Worm (Caenorhabditis elegans) whole organism, young adult: ENCODE results near the gene Y55F3BR.2.

Experiments
- D2030.7 ChIP-seq: fragments of 200-800 bp; sonication (Bioruptor generic); IDR thresholded peaks from 2 replicates; pipeline ENCODE4 v1.3.6; 2022; ENCODE audit warnings: missing genetic modification reagents, missing genetic modification characterization, missing compliant biosample characterization
- F23B12.7 ChIP-seq: sonication (generic microtip); optimal IDR thresholded peaks from 2 replicates; lab custom pipeline; 2017; ENCODE audit warnings: missing genetic modification characterization, mild to moderate bottlenecking, missing compliant biosample characterization, antibody characterized with exemption, moderate library complexity; ENCODE audit not compliant: insufficient read depth
- F33H1.4 ChIP-seq: fragments of 200-800 bp; sonication (Bioruptor generic); IDR thresholded peaks from 2 replicates; pipeline ENCODE4 v1.3.6; 2022; ENCODE audit warnings: missing genetic modification reagents, missing genetic modification characterization, missing compliant biosample characterization
- F49E8.2 ChIP-seq: sonication (generic microtip); optimal IDR thresholded peaks from 3 replicates; lab custom pipeline; 2017; ENCODE audit warnings: missing genetic modification characterization, mild to moderate bottlenecking, missing compliant biosample characterization, antibody characterized with exemption, moderate library complexity; ENCODE audit not compliant: insufficient read depth
- T26A5.8 ChIP-seq: sonication (generic microtip); optimal IDR thresholded peaks from 2 replicates; lab custom pipeline; 2016; ENCODE audit warnings: missing genetic modification characterization, missing compliant biosample characterization
- akir-1 ChIP-seq: fragments of 200-800 bp; sonication (Bioruptor generic); optimal IDR thresholded peaks from 2 replicates; lab custom pipeline; 2018; ENCODE audit warnings: mild to moderate bottlenecking, missing genetic modification characterization, moderate library complexity, missing compliant biosample characterization
- aptf-3 ChIP-seq: fragments of 200-800 bp; sonication (Bioruptor generic); IDR thresholded peaks from 2 replicates; pipeline ENCODE4 v1.3.6; 2022; ENCODE audit warnings: missing genetic modification characterization, missing compliant biosample characterization
- bed-2 ChIP-seq: fragments of 200-800 bp; sonication (Bioruptor generic); IDR thresholded peaks from 2 replicates; pipeline ENCODE4 v1.3.6; 2022; ENCODE audit warnings: missing genetic modification reagents, missing genetic modification characterization, missing compliant biosample characterization
- ceh-100 ChIP-seq: fragments of 200-800 bp; sonication (Bioruptor generic); IDR thresholded peaks from 2 replicates; pipeline ENCODE4 v1.3.6; 2022; ENCODE audit warnings: missing genetic modification reagents, missing genetic modification characterization, missing compliant biosample characterization
- ceh-40 ChIP-seq: fragments of 200-800 bp; sonication (Bioruptor generic); IDR thresholded peaks from 2 replicates; pipeline ENCODE4 v1.3.6; 2022; ENCODE audit warnings: missing genetic modification characterization, missing compliant biosample characterization
- die-1 ChIP-seq: sonication (generic microtip); optimal IDR thresholded peaks from 2 replicates; lab custom pipeline; 2016; ENCODE audit warnings: missing genotype, mild to moderate bottlenecking, missing genetic modification characterization, missing compliant biosample characterization
- efl-1 ChIP-seq: fragments of 150-350 bp; optimal IDR thresholded peaks from 2 replicates; lab custom pipeline; 2014; ENCODE audit warnings: missing biosample characterization, missing genetic modification reagents, missing genetic modification characterization
- ekl-4 ChIP-seq: fragments of 200-800 bp; sonication (Bioruptor generic); IDR thresholded peaks from 2 replicates; pipeline ENCODE4 v1.3.6; 2022; ENCODE audit warnings: missing genetic modification reagents, missing genetic modification characterization, missing compliant biosample characterization
- him-1 ChIP-seq: sonication (generic microtip); optimal IDR thresholded peaks from 2 replicates; lab custom pipeline; 2016; ENCODE audit warnings: missing genotype, missing genetic modification reagents, missing genetic modification characterization, missing compliant biosample characterization
- hmg-20 ChIP-seq: fragments of 200-800 bp; sonication (Bioruptor generic); IDR thresholded peaks from 2 replicates; pipeline ENCODE4 v1.3.6; 2022; ENCODE audit warnings: missing genetic modification reagents, missing genetic modification characterization, missing compliant biosample characterization
- hsf-1 ChIP-seq: fragments of 200-800 bp; sonication (Bioruptor generic); IDR thresholded peaks from 2 replicates; pipeline ENCODE4 v1.3.6; 2022; ENCODE audit warnings: missing genetic modification reagents, missing genetic modification characterization, missing compliant biosample characterization
- lin-26 ChIP-seq: fragments of 200-800 bp; sonication (Bioruptor generic); IDR thresholded peaks from 2 replicates; pipeline ENCODE4 v1.3.6; 2022; ENCODE audit warnings: missing genetic modification reagents, missing genetic modification characterization, missing compliant biosample characterization
- lin-35 ChIP-seq, 3 experiments: fragments of 150-350 bp in 2 of 3; sonication (generic microtip) in 1 of 3; optimal IDR thresholded peaks; 2 replicates each; lab custom pipeline; 2014 to 2018; ENCODE audit warnings: missing biosample characterization in 3 of 3, missing genetic modification characterization in 3 of 3, missing genetic modification reagents in 3 of 3
- lin-54 ChIP-seq: fragments of 200-800 bp; sonication (Bioruptor generic); optimal IDR thresholded peaks from 2 replicates; lab custom pipeline; 2018; ENCODE audit warnings: mild to moderate bottlenecking, missing genetic modification characterization, missing compliant biosample characterization
- lsl-1 ChIP-seq: fragments of 200-800 bp; sonication (Bioruptor generic); optimal IDR thresholded peaks from 2 replicates; lab custom pipeline; 2018; ENCODE audit warnings: mild to moderate bottlenecking, missing genetic modification characterization, moderate library complexity, missing compliant biosample characterization
- madf-10 ChIP-seq: sonication (generic microtip); optimal IDR thresholded peaks from 2 replicates; lab custom pipeline; 2016; ENCODE audit warnings: mild to moderate bottlenecking, missing genetic modification characterization, missing compliant biosample characterization
- madf-6 ChIP-seq: fragments of 200-800 bp; sonication (Bioruptor generic); IDR thresholded peaks from 2 replicates; pipeline ENCODE4 v1.3.6; 2022; ENCODE audit warnings: missing genetic modification reagents, missing genetic modification characterization, missing compliant biosample characterization
- madf-8 ChIP-seq: fragments of 200-800 bp; sonication (Bioruptor generic); conservative IDR thresholded peaks from 2 replicates; pipeline ENCODE4 v1.3.6; 2022; ENCODE audit warnings: missing genetic modification reagents, missing genetic modification characterization, missing compliant biosample characterization
- mxl-1 ChIP-seq: sonication (generic microtip); optimal IDR thresholded peaks from 2 replicates; lab custom pipeline; 2016; ENCODE audit warnings: missing genetic modification characterization, missing compliant biosample characterization
- nhr-90 ChIP-seq: sonication (generic microtip); optimal IDR thresholded peaks from 2 replicates; lab custom pipeline; 2016; ENCODE audit warnings: missing genotype, mild to moderate bottlenecking, missing genetic modification characterization, missing compliant biosample characterization
- rcor-1 ChIP-seq: fragments of 200-800 bp; sonication (Bioruptor generic); IDR thresholded peaks from 2 replicates; pipeline ENCODE4 v1.3.6; 2022; ENCODE audit warnings: missing genetic modification reagents, missing genetic modification characterization, missing compliant biosample characterization
- sdz-38 ChIP-seq: sonication (generic microtip); optimal IDR thresholded peaks from 2 replicates; lab custom pipeline; 2016; ENCODE audit warnings: missing genotype, missing genetic modification characterization, missing compliant biosample characterization
- somi-1 ChIP-seq: fragments of 200-800 bp; sonication (Bioruptor generic); optimal IDR thresholded peaks from 2 replicates; lab custom pipeline; 2018; ENCODE audit warnings: mild to moderate bottlenecking, missing genetic modification characterization, missing compliant biosample characterization
- sptf-2 ChIP-seq: fragments of 200-800 bp; sonication (Bioruptor generic); optimal IDR thresholded peaks from 2 replicates; lab custom pipeline; 2018; ENCODE audit warnings: mild to moderate bottlenecking, missing genetic modification characterization, missing compliant biosample characterization
- tbx-9 ChIP-seq: sonication (generic microtip); optimal IDR thresholded peaks from 2 replicates; lab custom pipeline; 2016; ENCODE audit warnings: borderline replicate concordance, missing genetic modification characterization, inconsistent platforms, missing compliant biosample characterization
- tlf-1 ChIP-seq: fragments of 200-800 bp; sonication (Bioruptor generic); optimal IDR thresholded peaks from 2 replicates; lab custom pipeline; 2018; ENCODE audit warnings: mild to moderate bottlenecking, missing genetic modification characterization, missing compliant biosample characterization
- xnd-1 ChIP-seq: sonication (generic microtip); optimal IDR thresholded peaks from 2 replicates; lab custom pipeline; 2016; ENCODE audit warnings: missing genotype, missing genetic modification reagents, missing genetic modification characterization, missing compliant biosample characterization
- ztf-3 ChIP-seq: fragments of 200-800 bp; sonication (Bioruptor generic); optimal IDR thresholded peaks from 2 replicates; lab custom pipeline; 2018; ENCODE audit warnings: mild to moderate bottlenecking, missing genetic modification characterization, missing compliant biosample characterization

Gene Y55F3BR.2

ce11 chrIV:828427-828826 lies 30.3 kb upstream of the Y55F3BR.2 start (continued):
- no peak for TF ChIP-seq hmg-20 (GFP tag; lab: Robert Waterston, UW)
- TF ChIP-seq tlf-1 (GFP tag; lab: Kevin White, UChicago): no peak
- TF ChIP-seq mxl-1 (tag; lab: Kevin White, UChicago): no peak
- no peak for TF ChIP-seq sptf-2
- no peak; the same call in 1 of the 2 replicates for TF ChIP-seq lin-26 (GFP tag; lab: Robert Waterston, UW)
- no peak for TF ChIP-seq sdz-38 (tag; lab: Kevin White, UChicago)
- TF ChIP-seq ceh-40 (GFP tag; lab: Robert Waterston, UW): no peak
- TF ChIP-seq hsf-1 (GFP tag; lab: Robert Waterston, UW): no peak
- TF ChIP-seq madf-10 (tag; lab: Kevin White, UChicago): no peak
- TF ChIP-seq nhr-90 (tag; lab: Kevin White, UChicago): no peak
- no peak for TF ChIP-seq F49E8.2 (tag; lab: Kevin White, UChicago)
- peak in 1 of 3 experiments; percentile 35 for TF ChIP-seq lin-35 (GFP tag; optimal IDR thresholded peaks at IDR 0.05; lab: Kevin White, UChicago)
- TF ChIP-seq tbx-9: no peak
- TF ChIP-seq aptf-3 (GFP tag; lab: Robert Waterston, UW): no peak
- TF ChIP-seq ztf-3 (GFP tag; lab: Kevin White, UChicago): no peak
- TF ChIP-seq ekl-4 (GFP tag; lab: Robert Waterston, UW): no peak

ce11 chrIV:829107-829506 lies 29.6 kb upstream of the Y55F3BR.2 start:
- TF ChIP-seq somi-1 (GFP tag; lab: Kevin White, UChicago): no peak

- TF ChIP-seq F33H1.4: peak; percentile 82
- peak; percentile 77 for TF ChIP-seq xnd-1 (tag; lab: Kevin White, UChicago)
- peak; percentile 56 for TF ChIP-seq lin-54 (GFP tag; lab: Kevin White, UChicago)
- TF ChIP-seq ceh-100 (GFP tag; lab: Robert Waterston, UW): no peak
- no peak for TF ChIP-seq die-1
- TF ChIP-seq madf-6 (GFP tag; lab: Robert Waterston, UW): peak; percentile 72
- 0 out of 2 replicates have a peak, but pooled peaks have one; percentile 40 for TF ChIP-seq D2030.7 (GFP tag; lab: Robert Waterston, UW)
- TF ChIP-seq lsl-1 (GFP tag; lab: Kevin White, UChicago): peak; percentile 83
- peak; percentile 49 for TF ChIP-seq madf-8 (GFP tag; lab: Robert Waterston, UW)
Measured at ce11 chrIV:829691-830090, 29.0 kb upstream of the Y55F3BR.2 start.

ce11 chrIV:830262-830960 lies 28.3 kb upstream of the Y55F3BR.2 start:
- TF ChIP-seq F23B12.7 (tag; lab: Kevin White, UChicago): no peak
- TF ChIP-seq akir-1 (GFP tag; lab: Kevin White, UChicago): no peak
- no peak for TF ChIP-seq T26A5.8 (tag; lab: Kevin White, UChicago)
- no peak for TF ChIP-seq die-1
- peak; percentile 57 for TF ChIP-seq efl-1
- no peak for TF ChIP-seq him-1 (tag; lab: Kevin White, UChicago)
- TF ChIP-seq madf-6 (GFP tag; lab: Robert Waterston, UW): peak; percentile 58
- no peak for TF ChIP-seq rcor-1
- no peak for TF ChIP-seq bed-2 (GFP tag; lab: Robert Waterston, UW)
- TF ChIP-seq hmg-20 (GFP tag; lab: Robert Waterston, UW): no peak
